Worm (Caenorhabditis elegans) whole organism, midembryonic: ENCODE data around the gene F20B6.5.

ENCODE experiments used
- cog-1 ChIP-seq: sonication (generic microtip); optimal IDR thresholded peaks from 2 replicates; lab custom pipeline; 2016; ENCODE audit warnings: missing genetic modification characterization, missing compliant biosample characterization
- med-1 ChIP-seq: sonication (generic microtip); optimal IDR thresholded peaks from 2 replicates; lab custom pipeline; 2017; ENCODE audit warnings: missing genetic modification characterization, mild to moderate bottlenecking, missing compliant biosample characterization, antibody characterized with exemption, missing genetic modification reagents; ENCODE audit not compliant: insufficient read depth
- tab-1 ChIP-seq: fragments of 200-800 bp; sonication (Bioruptor generic); IDR thresholded peaks from 2 replicates; pipeline ENCODE4 v1.3.6; 2022; ENCODE audit warnings: missing genetic modification characterization, missing compliant biosample characterization
- ztf-23 ChIP-seq: fragments of 200-800 bp; sonication (Bioruptor generic); IDR thresholded peaks from 2 replicates; pipeline ENCODE4 v1.3.6; 2022; ENCODE audit warnings: missing genetic modification reagents, missing genetic modification characterization, missing compliant biosample characterization

ce11 chrX:4245124-4245523 is 45.4 kb upstream of the F20B6.5 start:
- TF ChIP-seq tab-1 (GFP tag; lab: Robert Waterston, UW) (no peak), med-1 (GFP tag; lab: Kevin White, UChicago) (no peak), ztf-23 (GFP tag; lab: Robert Waterston, UW) (no peak), cog-1 (tag; lab: Kevin White, UChicago) (no peak)
